Fruit fly (Drosophila melanogaster) whole organism, embryonic: ENCODE data around the gene SLC5A11.
A peak's percentile ranks its signal among the peaks of the same experiment; 100 is the strongest.

Source experiments
- Blimp-1 ChIP-seq: fragments of 200-800 bp; sonication (Bioruptor generic); optimal IDR thresholded peaks from 3 replicates; lab custom pipeline; 2018; ENCODE audit warnings: missing biosample characterization, missing genetic modification characterization, mild to moderate bottlenecking, moderate library complexity, missing genetic modification reagents
- CG8478 ChIP-seq: fragments of >200 bp; optimal IDR thresholded peaks from 2 replicates; lab custom pipeline; 2018
- Dp ChIP-seq: fragments of 200-800 bp; sonication (Bioruptor generic); optimal IDR thresholded peaks from 2 replicates; lab custom pipeline; 2018; ENCODE audit warnings: missing biosample characterization, mild to moderate bottlenecking, missing genetic modification characterization, moderate library complexity
- HLH4C ChIP-seq: fragments of 200-800 bp; sonication (Bioruptor generic); IDR thresholded peaks from 3 replicates; pipeline ENCODE4 v1.3.6; 2022; ENCODE audit warnings: missing biosample characterization, missing genetic modification characterization; ENCODE audit not compliant: partially characterized antibody
- Kr ChIP-seq: fragments of 200-800 bp; sonication (Bioruptor generic); optimal IDR thresholded peaks from 2 replicates; lab custom pipeline; 2017; ENCODE audit warnings: missing biosample characterization, mild to moderate bottlenecking, missing genetic modification characterization
- MBD-R2 ChIP-seq: fragments of 200-800 bp; sonication (Bioruptor generic); IDR thresholded peaks from 2 replicates; pipeline ENCODE4 v1.3.6; 2022; ENCODE audit warnings: missing biosample characterization, missing genetic modification characterization
- Pdp1 ChIP-seq, 2 experiments: fragments of 200-800 bp; sonication (Bioruptor generic); optimal IDR thresholded peaks; 3 replicates each; lab custom pipeline; 2016; ENCODE audit warnings: missing biosample characterization in 2 of 2, missing genetic modification characterization in 2 of 2, mild to moderate bottlenecking in 1 of 2, moderate library complexity in 1 of 2
- Sox100B ChIP-seq: fragments of 200-800 bp; sonication (Bioruptor generic); optimal IDR thresholded peaks from 3 replicates; lab custom pipeline; 2018; ENCODE audit warnings: missing biosample characterization, mild to moderate bottlenecking, missing genetic modification characterization
- chm ChIP-seq: fragments of 200-800 bp; sonication (Bioruptor generic); IDR thresholded peaks from 2 replicates; pipeline ENCODE4 v1.3.6; 2022; ENCODE audit warnings: missing biosample characterization, missing genetic modification characterization
- lola ChIP-seq, 3 experiments: fragments of >200 bp in 2 of 3; fragments of 200-800 bp in 1 of 3; sonication (Bioruptor generic) in 1 of 3; optimal IDR thresholded peaks; 2 replicates each; lab custom pipeline; 2017 to 2019; ENCODE audit warnings: missing biosample characterization in 3 of 3, missing genetic modification characterization in 3 of 3, mild to moderate bottlenecking in 1 of 3, moderate library complexity in 1 of 3
- otp ChIP-seq: fragments of 200-800 bp; sonication (Bioruptor generic); IDR thresholded peaks from 3 replicates; pipeline ENCODE4, ENCODE4 v1.3.6; 2022; ENCODE audit warnings: missing biosample characterization, missing genetic modification characterization
- pnt ChIP-seq: fragments of 200-800 bp; sonication (Bioruptor generic); optimal IDR thresholded peaks from 3 replicates; lab custom pipeline; 2016; ENCODE audit warnings: missing biosample characterization, missing genetic modification characterization

DNA sequence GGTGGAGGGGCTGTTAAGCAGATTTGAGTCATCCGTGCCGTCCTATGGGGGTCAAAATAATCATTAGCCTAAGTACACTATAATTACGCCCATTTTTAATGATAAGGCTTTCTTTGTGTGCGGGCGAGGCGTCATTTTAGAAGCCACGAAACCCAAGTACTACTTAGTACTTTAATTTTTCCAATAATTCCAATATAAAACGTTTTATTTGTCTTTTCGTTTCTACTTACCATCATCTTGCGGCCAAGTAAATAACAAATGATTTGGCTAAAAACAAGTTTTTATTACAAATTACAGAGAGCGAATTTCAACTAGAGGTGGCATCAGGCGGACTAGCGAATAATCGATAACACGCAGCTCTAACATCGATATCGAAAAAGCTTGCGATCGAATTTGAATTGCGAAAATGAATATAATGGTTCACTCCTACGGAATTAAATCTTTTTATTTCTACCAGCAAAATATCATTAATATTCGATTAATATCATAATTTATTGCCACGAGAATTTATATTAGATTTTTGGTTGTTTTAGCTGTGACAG is 15.5 kb upstream of the SLC5A11 start, which contains the start of gene Snx6:
- TF ChIP-seq otp (GFP tag; lab: Robert Waterston, UW) (no peak), HLH4C (GFP tag; lab: Robert Waterston, UW) (peak; percentile 70), lola (GFP tag; optimal IDR thresholded peaks at IDR 0.05; lab: Kevin White, UChicago) (no peak), Dp (GFP tag; lab: Kevin White, UChicago) (peak; percentile 90), MBD-R2 (GFP tag; lab: Robert Waterston, UW) (no peak; the same call in 1 of the 2 replicates), CG8478 (lab: Kevin White, UChicago) (no peak), pnt (GFP tag; lab: Kevin White, UChicago) (no peak), Kr (GFP tag; lab: Kevin White, UChicago) (no peak), Pdp1 (GFP tag; optimal IDR thresholded peaks at IDR 0.05; lab: Kevin White, UChicago) (no peak), chm (GFP tag; lab: Robert Waterston, UW) (no peak), Blimp-1 (GFP tag; lab: Kevin White, UChicago) (no peak), Sox100B (GFP tag; lab: Kevin White, UChicago) (no peak)
